Fruit fly (Drosophila melanogaster) whole organism, adult: ENCODE data around the gene CG12219.

Experiments
- CG11617 ChIP-seq: fragments of 200-800 bp; sonication (Bioruptor generic); optimal IDR thresholded peaks from 2 replicates; lab custom pipeline; 2017; ENCODE audit warnings: mild to moderate bottlenecking, missing biosample characterization, missing genetic modification reagents, missing genetic modification characterization
- CG14711 ChIP-seq: fragments of 200-800 bp; sonication (Bioruptor generic); optimal IDR thresholded peaks from 2 replicates; lab custom pipeline; 2018; ENCODE audit warnings: missing biosample characterization, mild to moderate bottlenecking, missing genetic modification characterization, moderate library complexity
- CG33017 ChIP-seq: fragments of 200-800 bp; sonication (Bioruptor generic); optimal IDR thresholded peaks from 2 replicates; lab custom pipeline; 2018; ENCODE audit warnings: missing biosample characterization, mild to moderate bottlenecking, missing genetic modification characterization, moderate library complexity
- CG5204 ChIP-seq: fragments of 200-800 bp; sonication (Bioruptor generic); optimal IDR thresholded peaks from 2 replicates; lab custom pipeline; 2016; ENCODE audit warnings: missing biosample characterization, missing genetic modification characterization
- CG7101 ChIP-seq: fragments of 200-800 bp; sonication (Bioruptor generic); optimal IDR thresholded peaks from 2 replicates; lab custom pipeline; 2018; ENCODE audit warnings: missing biosample characterization, mild to moderate bottlenecking, missing genetic modification characterization, moderate library complexity
- Hr96 ChIP-seq: fragments of 200-800 bp; sonication (Bioruptor generic); optimal IDR thresholded peaks from 2 replicates; lab custom pipeline; 2016; ENCODE audit warnings: missing biosample characterization, missing genetic modification characterization
- Mnt ChIP-seq: fragments of 200-800 bp; sonication (Bioruptor generic); optimal IDR thresholded peaks from 2 replicates; lab custom pipeline; 2016; ENCODE audit warnings: missing biosample characterization, mild to moderate bottlenecking, missing genetic modification characterization
- bab1 ChIP-seq: fragments of 200-800 bp; sonication (Bioruptor generic); optimal IDR thresholded peaks from 3 replicates; lab custom pipeline; 2019; ENCODE audit warnings: missing biosample characterization, mild to moderate bottlenecking, missing genetic modification characterization, moderate library complexity
- cic ChIP-seq: fragments of 200-800 bp; sonication (Bioruptor generic); optimal IDR thresholded peaks from 2 replicates; lab custom pipeline; 2017; ENCODE audit warnings: missing biosample characterization, mild to moderate bottlenecking, missing genetic modification characterization, moderate library complexity
- kay ChIP-seq: fragments of 200-800 bp; sonication (Bioruptor generic); peaks from one replicate; lab custom pipeline; 2016; ENCODE audit warnings: missing biosample characterization, missing genetic modification characterization, borderline replicate concordance
- tj ChIP-seq: fragments of 200-800 bp; sonication (Bioruptor generic); optimal IDR thresholded peaks from 3 replicates; lab custom pipeline; 2017; ENCODE audit warnings: missing biosample characterization, mild to moderate bottlenecking, missing genetic modification characterization, moderate library complexity
- toe ChIP-seq: fragments of 200-800 bp; sonication (Bioruptor generic); optimal IDR thresholded peaks from 2 replicates; lab custom pipeline; 2016; ENCODE audit warnings: missing biosample characterization, missing genetic modification characterization

dm6 chrX:6337702-6338101 lies 36.6 kb upstream of the CG12219 start, which contains the start of gene CG3842:
- TF ChIP-seq Hr96 (GFP tag; lab: Kevin White, UChicago) (no peak), CG7101 (tag; lab: Kevin White, UChicago) (no peak), CG33017 (tag; lab: Kevin White, UChicago) (no peak), Mnt (GFP tag; lab: Kevin White, UChicago) (no peak), kay (GFP tag; lab: Kevin White, UChicago) (no peak), CG5204 (no peak), tj (GFP tag; lab: Kevin White, UChicago) (no peak), CG14711 (tag; lab: Kevin White, UChicago) (no peak), cic (GFP tag; lab: Kevin White, UChicago) (no peak), CG11617 (GFP tag; lab: Kevin White, UChicago) (no peak), bab1 (GFP tag; lab: Kevin White, UChicago) (no peak), toe (GFP tag; lab: Kevin White, UChicago) (no peak)
